Fruit fly (Drosophila melanogaster) whole organism, adult: ENCODE data around the gene fru.

Source experiments
- CG12768 ChIP-seq: fragments of 200-800 bp; sonication (Bioruptor generic); optimal IDR thresholded peaks from 2 replicates; lab custom pipeline; 2017; ENCODE audit warnings: missing biosample characterization, missing genetic modification characterization, mild to moderate bottlenecking, moderate library complexity, missing genetic modification reagents
- CG33017 ChIP-seq: fragments of 200-800 bp; sonication (Bioruptor generic); optimal IDR thresholded peaks from 2 replicates; lab custom pipeline; 2018; ENCODE audit warnings: missing biosample characterization, mild to moderate bottlenecking, missing genetic modification characterization, moderate library complexity
- CG5204 ChIP-seq: fragments of 200-800 bp; sonication (Bioruptor generic); optimal IDR thresholded peaks from 2 replicates; lab custom pipeline; 2016; ENCODE audit warnings: missing biosample characterization, missing genetic modification characterization
- CG7101 ChIP-seq: fragments of 200-800 bp; sonication (Bioruptor generic); optimal IDR thresholded peaks from 2 replicates; lab custom pipeline; 2018; ENCODE audit warnings: missing biosample characterization, mild to moderate bottlenecking, missing genetic modification characterization, moderate library complexity
- pad ChIP-seq: fragments of 200-800 bp; sonication (Bioruptor generic); optimal IDR thresholded peaks from 3 replicates; lab custom pipeline; 2017; ENCODE audit warnings: missing biosample characterization, missing genetic modification characterization, mild to moderate bottlenecking, moderate library complexity, missing genetic modification reagents

DNA sequence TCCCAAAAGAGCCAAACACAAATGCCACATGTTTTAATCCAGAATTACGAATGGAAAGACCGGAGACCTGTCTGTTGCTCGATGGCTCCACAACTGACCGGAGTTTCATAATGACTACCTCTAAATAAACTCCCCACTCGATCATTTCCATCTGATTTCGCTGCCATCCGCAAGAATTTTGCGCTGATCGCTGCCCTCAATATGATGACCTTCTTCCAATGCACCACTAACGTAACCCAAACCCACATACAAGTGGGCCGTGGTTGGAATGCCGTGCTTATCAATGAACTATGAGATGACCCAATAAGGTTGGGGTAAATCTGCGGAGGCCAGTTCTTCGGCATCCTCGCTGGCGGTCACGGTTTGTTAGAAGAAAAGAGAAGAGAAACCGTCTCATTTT lies 160.4 kb downstream of the fru start, which contains the start of gene CG14309:
- no peak for TF ChIP-seq CG12768 (GFP tag; lab: Kevin White, UChicago)
- TF ChIP-seq CG7101 (tag; lab: Kevin White, UChicago): no peak
- TF ChIP-seq CG33017 (tag; lab: Kevin White, UChicago): no peak
- no peak for TF ChIP-seq pad (GFP tag; lab: Kevin White, UChicago)
- no peak for TF ChIP-seq CG5204 (GFP tag; lab: Kevin White, UChicago)
